Fruit fly (Drosophila melanogaster) whole organism, wandering third instar larva: ENCODE results near the gene ninaA.
A peak's percentile ranks its signal among the peaks of the same experiment; 100 is the strongest.

Source experiments
- Abd-B ChIP-seq: fragments of >200 bp; optimal IDR thresholded peaks from 2 replicates; lab custom pipeline; 2017; ENCODE audit warnings: missing biosample characterization, missing genetic modification characterization
- CG32264 ChIP-seq: fragments of 200-800 bp; sonication (Bioruptor generic); optimal IDR thresholded peaks from 2 replicates; lab custom pipeline; 2016; ENCODE audit warnings: missing biosample characterization, missing genetic modification characterization
- CG9705 ChIP-seq: fragments of 200-800 bp; sonication (Bioruptor generic); optimal IDR thresholded peaks from 2 replicates; lab custom pipeline; 2018; ENCODE audit warnings: missing biosample characterization, mild to moderate bottlenecking, missing genetic modification characterization
- CrebA ChIP-seq: fragments of 200-800 bp; sonication (Bioruptor generic); optimal IDR thresholded peaks from 2 replicates; lab custom pipeline; 2016; ENCODE audit warnings: missing biosample characterization, mild to moderate bottlenecking, missing genetic modification characterization, borderline replicate concordance
- Dfd ChIP-seq: fragments of >200 bp; optimal IDR thresholded peaks from 2 replicates; lab custom pipeline; 2017; ENCODE audit warnings: missing biosample characterization, missing genetic modification characterization
- Dif ChIP-seq: fragments of 200-275, 200-300 bp; sonication (Bioruptor generic); optimal IDR thresholded peaks from 2 replicates; lab custom pipeline; 2018; ENCODE audit warnings: missing biosample characterization, missing genetic modification characterization; ENCODE audit not compliant: partially characterized antibody
- GATAd ChIP-seq: sonication (Bioruptor generic); optimal IDR thresholded peaks from 2 replicates; lab custom pipeline; 2016; ENCODE audit warnings: missing biosample characterization, missing genetic modification characterization
- HLH106 ChIP-seq: fragments of 200-800 bp; optimal IDR thresholded peaks from 3 replicates; lab custom pipeline; 2019; ENCODE audit warnings: missing biosample characterization, mild to moderate bottlenecking, missing genetic modification characterization, moderate library complexity
- Hnf4 ChIP-seq: fragments of 200-800 bp; sonication (Bioruptor generic); optimal IDR thresholded peaks from 2 replicates; lab custom pipeline; 2016; ENCODE audit warnings: missing biosample characterization, mild to moderate bottlenecking, missing genetic modification characterization
- Hr78 ChIP-seq: fragments of >200 bp; optimal IDR thresholded peaks from 2 replicates; lab custom pipeline; 2017; ENCODE audit warnings: missing biosample characterization, missing genetic modification characterization
- Hr83 ChIP-seq: fragments of 200-300 bp; sonication (Bioruptor generic); optimal IDR thresholded peaks from 2 replicates; lab custom pipeline; 2016; ENCODE audit warnings: missing biosample characterization, mild to moderate bottlenecking, missing genetic modification characterization, moderate library complexity; ENCODE audit not compliant: poor library complexity, severe bottlenecking
- Jra ChIP-seq: sonication (Bioruptor generic); optimal IDR thresholded peaks from 2 replicates; lab custom pipeline; 2016; ENCODE audit warnings: missing biosample characterization, missing genetic modification characterization
- Mio ChIP-seq: sonication (Bioruptor generic); optimal IDR thresholded peaks from 2 replicates; lab custom pipeline; 2016; ENCODE audit warnings: missing biosample characterization, missing genetic modification characterization
- Myc ChIP-seq: fragments of >200 bp; optimal IDR thresholded peaks from 2 replicates; lab custom pipeline; 2017
- N ChIP-seq: fragments of >200 bp; optimal IDR thresholded peaks from 2 replicates; lab custom pipeline; 2018; ENCODE audit warnings: missing biosample characterization, missing external identifiers, missing genetic modification characterization
- OdsH ChIP-seq: fragments of 200-800 bp; sonication (Bioruptor generic); optimal IDR thresholded peaks from 2 replicates; lab custom pipeline; 2016; ENCODE audit warnings: missing biosample characterization, mild to moderate bottlenecking, missing genetic modification characterization
- Rel ChIP-seq, 2 experiments: fragments of 200-800 bp; sonication (Bioruptor generic) in 1 of 2; optimal IDR thresholded peaks; 2 replicates in 1 of 2; 3 replicates in 1 of 2; lab custom pipeline; 2016 to 2019; ENCODE audit warnings: mild to moderate bottlenecking in 2 of 2, missing biosample characterization in 2 of 2, missing genetic modification characterization in 2 of 2, moderate library complexity in 1 of 2
- Sp1 ChIP-seq: fragments of 200-800 bp; sonication (Bioruptor generic); optimal IDR thresholded peaks from 3 replicates; lab custom pipeline; 2019; ENCODE audit warnings: missing biosample characterization, mild to moderate bottlenecking, missing genetic modification characterization, moderate library complexity
- Vsx2 ChIP-seq: fragments of 200-300, 225-300 bp; sonication (Bioruptor generic); optimal IDR thresholded peaks from 2 replicates; lab custom pipeline; 2018; ENCODE audit warnings: missing biosample characterization, missing genetic modification characterization; ENCODE audit not compliant: partially characterized antibody
- br ChIP-seq: fragments of 200-800 bp; sonication (Bioruptor generic); optimal IDR thresholded peaks from 2 replicates; lab custom pipeline; 2016; ENCODE audit warnings: missing biosample characterization, missing genetic modification characterization
- brk ChIP-seq: fragments of 200-800 bp; sonication (Bioruptor generic); optimal IDR thresholded peaks from 2 replicates; lab custom pipeline; 2016; ENCODE audit warnings: missing biosample characterization, mild to moderate bottlenecking, missing genetic modification characterization
- dl ChIP-seq, 2 experiments: fragments of 175-275, 200-275 bp in 1 of 2; fragments of 200-275 bp in 1 of 2; sonication (Bioruptor generic); optimal IDR thresholded peaks; lab custom pipeline; 2018; ENCODE audit warnings: mild to moderate bottlenecking in 2 of 2, missing biosample characterization in 2 of 2, missing genetic modification characterization in 2 of 2, moderate library complexity in 2 of 2; ENCODE audit not compliant: partially characterized antibody in 2 of 2, insufficient read depth in 1 of 2
- dmrt93B ChIP-seq: fragments of 200-800 bp; sonication (Bioruptor generic); optimal IDR thresholded peaks from 2 replicates; lab custom pipeline; 2018; ENCODE audit warnings: missing biosample characterization, mild to moderate bottlenecking, missing genetic modification characterization
- dsf ChIP-seq: sonication (Bioruptor generic); optimal IDR thresholded peaks from 2 replicates; lab custom pipeline; 2016; ENCODE audit warnings: missing biosample characterization, missing genetic modification characterization, borderline replicate concordance
- ey ChIP-seq: fragments of 200-800 bp; sonication (Bioruptor generic); optimal IDR thresholded peaks from 2 replicates; lab custom pipeline; 2016; ENCODE audit warnings: missing biosample characterization, missing genetic modification characterization
- foxo ChIP-seq, 2 experiments: fragments of 200-800 bp; sonication (Bioruptor generic); optimal IDR thresholded peaks; 2 replicates in 1 of 2; 3 replicates in 1 of 2; lab custom pipeline; 2016 to 2017; ENCODE audit warnings: missing biosample characterization in 2 of 2, missing genetic modification characterization in 2 of 2
- fru ChIP-seq: fragments of 200-800 bp; sonication (Bioruptor generic); optimal IDR thresholded peaks from 3 replicates; lab custom pipeline; 2016; ENCODE audit warnings: missing biosample characterization, mild to moderate bottlenecking, missing genetic modification characterization
- h ChIP-seq: fragments of 200-800 bp; sonication (Bioruptor generic); optimal IDR thresholded peaks from 3 replicates; lab custom pipeline; 2016; ENCODE audit warnings: missing biosample characterization, mild to moderate bottlenecking, missing genetic modification characterization
- jim ChIP-seq: fragments of 175-275, 200-325 bp; sonication (Bioruptor generic); optimal IDR thresholded peaks from 2 replicates; lab custom pipeline; 2016; ENCODE audit warnings: missing biosample characterization, mild to moderate bottlenecking, missing genetic modification characterization
- lola ChIP-seq: fragments of >200 bp; optimal IDR thresholded peaks from 2 replicates; lab custom pipeline; 2017; ENCODE audit warnings: missing biosample characterization, missing genetic modification characterization
- pan ChIP-seq: fragments of >200 bp; optimal IDR thresholded peaks from 2 replicates; lab custom pipeline; 2017
- psq ChIP-seq: fragments of 200-800 bp; sonication (Bioruptor generic); optimal IDR thresholded peaks from 3 replicates; lab custom pipeline; 2017; ENCODE audit warnings: missing biosample characterization, mild to moderate bottlenecking, missing genetic modification characterization, moderate library complexity
- rgr ChIP-seq: fragments of 200-800 bp; sonication (Bioruptor generic); optimal IDR thresholded peaks from 3 replicates; lab custom pipeline; 2016; ENCODE audit warnings: missing biosample characterization, mild to moderate bottlenecking, missing genetic modification characterization
- sage ChIP-seq: fragments of 200-800 bp; sonication (Bioruptor generic); optimal IDR thresholded peaks from 2 replicates; lab custom pipeline; 2016; ENCODE audit warnings: missing biosample characterization, mild to moderate bottlenecking, missing genetic modification characterization
- sv ChIP-seq: fragments of 200-800 bp; sonication (Bioruptor generic); optimal IDR thresholded peaks from 3 replicates; lab custom pipeline; 2016; ENCODE audit warnings: missing biosample characterization, missing genetic modification characterization
- tai ChIP-seq: sonication (Bioruptor generic); optimal IDR thresholded peaks from 2 replicates; lab custom pipeline; 2016; ENCODE audit warnings: missing biosample characterization, missing genetic modification characterization
- usp ChIP-seq: fragments of >200 bp; optimal IDR thresholded peaks from 2 replicates; lab custom pipeline; 2017; ENCODE audit warnings: missing biosample characterization, missing genetic modification characterization
- woc ChIP-seq: sonication (Bioruptor generic); optimal IDR thresholded peaks from 2 replicates; lab custom pipeline; 2016; ENCODE audit warnings: missing biosample characterization, mild to moderate bottlenecking, missing genetic modification characterization

ninaA gene

dm6 chr2L:849138-849744, 27.9 kb upstream of the ninaA start:
- TF ChIP-seq Rel (GFP tag; optimal IDR thresholded peaks at IDR 0.05; lab: Kevin White, UChicago) (no peak), Rel (tag; optimal IDR thresholded peaks at IDR 0.05; lab: Kevin White, UChicago) (peak; percentile 53), Abd-B (GFP tag; lab: Kevin White, UChicago) (no peak)

- TF ChIP-seq Hnf4 (GFP tag; lab: Kevin White, UChicago), result no peak
- TF ChIP-seq Dfd, result peak; percentile 96
- TF ChIP-seq, all 38 proteins: peak for 1
Measured at dm6 chr2L:849787-850512, 27.2 kb upstream of the ninaA start.

dm6 chr2L:850727-851257, 26.3 kb upstream of the ninaA start, which contains the start of gene drongo:
Gene drongo (minus strand): TSS chr2L:851071.
- TF ChIP-seq HLH106 (tag; lab: Kevin White, UChicago) (no peak), Hr78 (GFP tag; lab: Kevin White, UChicago) (no peak), CG32264 (GFP tag; lab: Kevin White, UChicago) (no peak), CG9705 (GFP tag; lab: Kevin White, UChicago) (no peak), CrebA (GFP tag; lab: Kevin White, UChicago) (no peak), sv (GFP tag; lab: Kevin White, UChicago) (no peak), Dif (peak; percentile 17), usp (GFP tag; lab: Kevin White, UChicago) (no peak), tai (no peak), psq (GFP tag; lab: Kevin White, UChicago) (peak; percentile 75), dl (GFP tag; optimal IDR thresholded peaks at IDR 0.05; lab: Kevin White, UChicago; ENCODE audit: insufficient read depth in 1 of 2, partially characterized antibody in 2 of 2) (no peak), Mio (GFP tag; lab: Kevin White, UChicago) (no peak), h (GFP tag; lab: Kevin White, UChicago) (peak; percentile 46), dmrt93B (no peak), Vsx2 (GFP tag; lab: Kevin White, UChicago) (no peak), dsf (GFP tag; lab: Kevin White, UChicago) (peak; percentile 1), N (no peak), fru (peak; percentile 8), br (GFP tag; lab: Kevin White, UChicago) (peak; percentile 55), GATAd (GFP tag; lab: Kevin White, UChicago) (no peak), Rel (GFP tag; optimal IDR thresholded peaks at IDR 0.05; lab: Kevin White, UChicago) (no peak), Rel (tag; optimal IDR thresholded peaks at IDR 0.05; lab: Kevin White, UChicago) (peak; percentile 26), Hnf4 (GFP tag; lab: Kevin White, UChicago) (peak; percentile 41), foxo (GFP tag; optimal IDR thresholded peaks at IDR 0.05; lab: Kevin White, UChicago) (peak in 1 of 2 experiments; percentile 14), rgr (GFP tag; lab: Kevin White, UChicago) (peak; percentile 20), Hr83 (GFP tag; lab: Kevin White, UChicago) (peak; percentile 55), Myc (lab: Kevin White, UChicago) (peak; percentile 5), lola (GFP tag; lab: Kevin White, UChicago) (no peak), Sp1 (GFP tag; lab: Kevin White, UChicago) (peak; percentile 68), OdsH (GFP tag; lab: Kevin White, UChicago) (no peak), pan (lab: Kevin White, UChicago) (no peak), Dfd (no peak), Abd-B (GFP tag; lab: Kevin White, UChicago) (no peak), jim (GFP tag; lab: Kevin White, UChicago) (peak; percentile 61), ey (no peak), Jra (GFP tag; lab: Kevin White, UChicago) (peak; percentile 36), woc (GFP tag; lab: Kevin White, UChicago) (no peak), sage (GFP tag; lab: Kevin White, UChicago) (no peak), brk (GFP tag; lab: Kevin White, UChicago) (no peak)
